Worm (Caenorhabditis elegans): Measurements from ENCODE around the gene lgc-29.

DNA sequence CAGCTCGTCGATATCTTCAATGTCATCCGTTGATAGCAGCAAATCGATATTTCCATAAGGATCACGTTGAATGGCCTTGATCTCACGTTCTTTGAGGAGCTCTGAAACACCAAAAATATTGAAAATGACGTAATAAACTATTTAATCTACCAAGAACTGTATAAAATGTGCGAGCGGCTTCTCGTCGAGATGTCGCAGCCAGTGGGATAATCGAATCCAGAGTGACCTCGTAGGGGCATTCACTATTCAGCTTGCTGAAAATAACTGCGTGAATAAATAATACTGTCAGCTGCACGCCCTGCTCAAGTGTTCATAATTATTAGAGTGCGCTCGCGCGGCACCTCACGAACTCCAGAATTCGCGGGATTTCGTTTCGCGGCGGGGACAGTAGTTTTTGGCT, 31.4 kb downstream of the lgc-29 start, which contains the start of gene Y45G5AM.7:
- TF ChIP-seq ceh-28 (tag; optimal IDR thresholded peaks at IDR 0.05) (no peak), nhr-76 (tag; optimal IDR thresholded peaks at IDR 0.05) (no peak), snpc-4 (tag; optimal IDR thresholded peaks at IDR 0.05) (no peak), daf-12 (tag; optimal IDR thresholded peaks at IDR 0.05) (no peak), nfya-1 (tag; optimal IDR thresholded peaks at IDR 0.05; ENCODE audit: insufficient read depth) (no peak), zag-1 (tag; optimal IDR thresholded peaks at IDR 0.05) (no peak), ceh-82 (tag; optimal IDR thresholded peaks at IDR 0.05) (no peak), nhr-237 (tag; optimal IDR thresholded peaks at IDR 0.05) (no peak), unc-62 (GFP tag; optimal IDR thresholded peaks at IDR 0.05) (no peak), lin-39 (tag; optimal IDR thresholded peaks at IDR 0.05) (no peak), ztf-4 (tag; optimal IDR thresholded peaks at IDR 0.05) (no peak), lin-15B (tag; optimal IDR thresholded peaks at IDR 0.05) (no peak), nhr-23 (tag; optimal IDR thresholded peaks at IDR 0.05) (no peak), jun-1 (tag; optimal IDR thresholded peaks at IDR 0.05) (no peak)
